Worm (Caenorhabditis elegans) whole organism, young adult: ENCODE measurements around the gene Y57E12B.4.
A peak's percentile ranks its signal among the peaks of the same experiment; 100 is the strongest.

Experiments used
- B0019.2 ChIP-seq: fragments of 200-800 bp; sonication (Bioruptor generic); conservative IDR thresholded peaks from 2 replicates; pipeline ENCODE4 v1.3.6; 2022; ENCODE audit warnings: missing genetic modification reagents, missing genetic modification characterization, missing compliant biosample characterization
- B0336.3 ChIP-seq: fragments of 200-800 bp; sonication (Bioruptor generic); IDR thresholded peaks from 2 replicates; pipeline ENCODE4 v1.3.6; 2022; ENCODE audit warnings: missing genetic modification characterization, missing compliant biosample characterization
- T26A5.8 ChIP-seq: sonication (generic microtip); optimal IDR thresholded peaks from 2 replicates; lab custom pipeline; 2016; ENCODE audit warnings: missing genetic modification characterization, missing compliant biosample characterization
- Y79H2A.3 ChIP-seq: fragments of 200-800 bp; sonication (Bioruptor generic); conservative IDR thresholded peaks from 2 replicates; pipeline ENCODE4 v1.3.6; 2022; ENCODE audit warnings: missing genetic modification reagents, missing genetic modification characterization, missing compliant biosample characterization
- Y95B8A.8 ChIP-seq: fragments of 200-800 bp; sonication (Bioruptor generic); IDR thresholded peaks from 2 replicates; pipeline ENCODE4 v1.3.6; 2022; ENCODE audit warnings: missing genetic modification reagents, missing genetic modification characterization, missing compliant biosample characterization
- attf-5 ChIP-seq: fragments of 200-800 bp; sonication (Bioruptor generic); optimal IDR thresholded peaks from 2 replicates; lab custom pipeline; 2018; ENCODE audit warnings: mild to moderate bottlenecking, missing genetic modification characterization, missing compliant biosample characterization
- bed-2 ChIP-seq: fragments of 200-800 bp; sonication (Bioruptor generic); IDR thresholded peaks from 2 replicates; pipeline ENCODE4 v1.3.6; 2022; ENCODE audit warnings: missing genetic modification reagents, missing genetic modification characterization, missing compliant biosample characterization
- ccch-3 ChIP-seq: fragments of 200-800 bp; sonication (Bioruptor generic); optimal IDR thresholded peaks from 2 replicates; lab custom pipeline; 2018; ENCODE audit warnings: mild to moderate bottlenecking, missing genetic modification characterization, missing compliant biosample characterization
- cebp-2 ChIP-seq: fragments of 200-800 bp; sonication (Bioruptor generic); IDR thresholded peaks from 2 replicates; pipeline ENCODE4 v1.3.6; 2022; ENCODE audit warnings: missing genetic modification characterization, missing compliant biosample characterization
- dpl-1 ChIP-seq: fragments of 150-350 bp; optimal IDR thresholded peaks from 2 replicates; lab custom pipeline; 2014; ENCODE audit warnings: missing biosample characterization, missing genetic modification reagents, missing genetic modification characterization
- ekl-4 ChIP-seq: fragments of 200-800 bp; sonication (Bioruptor generic); IDR thresholded peaks from 2 replicates; pipeline ENCODE4 v1.3.6; 2022; ENCODE audit warnings: missing genetic modification reagents, missing genetic modification characterization, missing compliant biosample characterization
- fkh-3 ChIP-seq: sonication (generic microtip); optimal IDR thresholded peaks from 2 replicates; lab custom pipeline; 2016; ENCODE audit warnings: mild to moderate bottlenecking, missing genetic modification characterization, missing compliant biosample characterization
- hlh-12 ChIP-seq: sonication (generic microtip); optimal IDR thresholded peaks from 2 replicates; lab custom pipeline; 2016; ENCODE audit warnings: missing genetic modification characterization, missing compliant biosample characterization
- lag-1 ChIP-seq: fragments of 200-800 bp; sonication (Bioruptor generic); IDR thresholded peaks from 2 replicates; pipeline ENCODE4 v1.3.6; 2022; ENCODE audit warnings: missing genetic modification reagents, missing genetic modification characterization, missing compliant biosample characterization
- lin-40 ChIP-seq: sonication (generic microtip); optimal IDR thresholded peaks from 2 replicates; lab custom pipeline; 2016; ENCODE audit warnings: missing genetic modification characterization, mild to moderate bottlenecking, missing compliant biosample characterization, missing genotype, missing genetic modification reagents
- lsy-27 ChIP-seq: sonication (generic microtip); optimal IDR thresholded peaks from 2 replicates; lab custom pipeline; 2017; ENCODE audit warnings: missing genetic modification characterization, mild to moderate bottlenecking, missing compliant biosample characterization, antibody characterized with exemption, missing genotype, borderline replicate concordance; ENCODE audit not compliant: insufficient read depth
- madf-8 ChIP-seq: fragments of 200-800 bp; sonication (Bioruptor generic); conservative IDR thresholded peaks from 2 replicates; pipeline ENCODE4 v1.3.6; 2022; ENCODE audit warnings: missing genetic modification reagents, missing genetic modification characterization, missing compliant biosample characterization
- mes-4 ChIP-seq: sonication (generic microtip); optimal IDR thresholded peaks from 2 replicates; lab custom pipeline; 2016; ENCODE audit warnings: missing genotype, missing genetic modification characterization, missing compliant biosample characterization
- nfya-2 ChIP-seq: fragments of 200-800 bp; sonication (Bioruptor generic); IDR thresholded peaks from 2 replicates; pipeline ENCODE4 v1.3.6; 2022; ENCODE audit warnings: missing genetic modification reagents, missing genetic modification characterization, missing compliant biosample characterization
- nhr-80 ChIP-seq: sonication (generic microtip); optimal IDR thresholded peaks from 2 replicates; lab custom pipeline; 2016; ENCODE audit warnings: missing genetic modification characterization, missing compliant biosample characterization
- nhr-90 ChIP-seq: sonication (generic microtip); optimal IDR thresholded peaks from 2 replicates; lab custom pipeline; 2016; ENCODE audit warnings: missing genotype, mild to moderate bottlenecking, missing genetic modification characterization, missing compliant biosample characterization
- pbrm-1 ChIP-seq: fragments of 200-800 bp; sonication (Bioruptor generic); IDR thresholded peaks from 2 replicates; pipeline ENCODE4 v1.3.6; 2022; ENCODE audit warnings: missing genetic modification reagents, missing genetic modification characterization, missing compliant biosample characterization
- rec-8 ChIP-seq, 2 experiments: sonication (generic microtip); optimal IDR thresholded peaks; 2 replicates each; lab custom pipeline; 2016; ENCODE audit warnings: mild to moderate bottlenecking in 2 of 2, missing genetic modification characterization in 2 of 2, missing genetic modification reagents in 2 of 2, missing genotype in 2 of 2, missing biosample characterization in 1 of 2, missing compliant biosample characterization in 1 of 2, moderate library complexity in 1 of 2
- snpc-3.4 ChIP-seq: sonication (generic microtip); optimal IDR thresholded peaks from 2 replicates; lab custom pipeline; 2017; ENCODE audit warnings: missing genetic modification characterization, mild to moderate bottlenecking, missing compliant biosample characterization, antibody characterized with exemption, moderate library complexity, missing genotype, missing genetic modification reagents
- tbp1 ChIP-seq: fragments of 200-800 bp; sonication (Bioruptor generic); optimal IDR thresholded peaks from 2 replicates; lab custom pipeline; 2018; ENCODE audit warnings: mild to moderate bottlenecking, missing genetic modification characterization, missing compliant biosample characterization
- unc-130 ChIP-seq: sonication (generic microtip); optimal IDR thresholded peaks from 2 replicates; lab custom pipeline; 2016; ENCODE audit warnings: missing genetic modification reagents, missing genetic modification characterization, missing compliant biosample characterization
- unc-62 ChIP-seq: fragments of 150-350 bp; optimal IDR thresholded peaks from 2 replicates; lab custom pipeline; 2014; ENCODE audit warnings: missing biosample characterization, missing genetic modification reagents, missing genetic modification characterization
- zfh-2 ChIP-seq: fragments of 200-800 bp; sonication (Bioruptor generic); conservative IDR thresholded peaks from 2 replicates; pipeline ENCODE4 v1.3.6; 2022; ENCODE audit warnings: missing genetic modification reagents, missing genetic modification characterization, missing compliant biosample characterization
- ztf-22 ChIP-seq: fragments of 200-800 bp; sonication (Bioruptor generic); optimal IDR thresholded peaks from 2 replicates; lab custom pipeline; 2018; ENCODE audit warnings: mild to moderate bottlenecking, missing genetic modification characterization, moderate library complexity, missing compliant biosample characterization
- ztf-25 ChIP-seq: fragments of 200-800 bp; sonication (Bioruptor generic); IDR thresholded peaks from 2 replicates; pipeline ENCODE4 v1.3.6; 2022; ENCODE audit warnings: missing genetic modification reagents, missing genetic modification characterization, missing compliant biosample characterization
- ztf-28 ChIP-seq: fragments of 200-800 bp; sonication (Bioruptor generic); IDR thresholded peaks from 2 replicates; pipeline ENCODE4 v1.3.6; 2022; ENCODE audit warnings: missing genetic modification reagents, missing genetic modification characterization, missing compliant biosample characterization
- ztf-6 ChIP-seq: fragments of 200-800 bp; sonication (Bioruptor generic); IDR thresholded peaks from 2 replicates; pipeline ENCODE4 v1.3.6; 2022; ENCODE audit warnings: missing genetic modification reagents, missing genetic modification characterization, missing compliant biosample characterization

The Y57E12B.4 gene

ce11 chrV:6917280-6917679 lies 30.1 kb downstream of the Y57E12B.4 start (continued):
- 0 out of 2 replicates have a peak, but pooled peaks have one; percentile 52 for TF ChIP-seq cebp-2 (GFP tag; lab: Robert Waterston, UW)

- TF ChIP-seq lsy-27 (tag; lab: Kevin White, UChicago) (no peak), ekl-4 (GFP tag; lab: Robert Waterston, UW) (no peak), hlh-12 (no peak), nfya-2 (GFP tag; lab: Robert Waterston, UW) (no peak), T26A5.8 (tag; lab: Kevin White, UChicago) (no peak), ztf-25 (GFP tag; lab: Robert Waterston, UW) (no peak), nhr-90 (tag; lab: Kevin White, UChicago) (no peak), ztf-6 (GFP tag; lab: Robert Waterston, UW) (no peak), snpc-3.4 (tag; lab: Kevin White, UChicago) (no peak), pbrm-1 (GFP tag; lab: Robert Waterston, UW) (no peak), B0019.2 (GFP tag; lab: Robert Waterston, UW) (no peak), dpl-1 (no peak), ztf-28 (GFP tag; lab: Robert Waterston, UW) (no peak), unc-130 (no peak), madf-8 (GFP tag; lab: Robert Waterston, UW) (no peak), mes-4 (tag; lab: Kevin White, UChicago) (no peak), ccch-3 (GFP tag; lab: Kevin White, UChicago) (no peak), B0336.3 (GFP tag; lab: Robert Waterston, UW) (no peak), bed-2 (GFP tag; lab: Robert Waterston, UW) (no peak), cebp-2 (GFP tag; lab: Robert Waterston, UW) (no peak)
Measured at ce11 chrV:6906435-6906834, 40.9 kb downstream of the Y57E12B.4 start.

ce11 chrV:6901943-6902549 lies 45.3 kb downstream of the Y57E12B.4 start:
- TF ChIP-seq attf-5 (GFP tag; lab: Kevin White, UChicago) (no peak), ztf-22 (GFP tag; lab: Kevin White, UChicago) (no peak), fkh-3 (no peak), zfh-2 (GFP tag; lab: Robert Waterston, UW) (no peak), madf-8 (GFP tag; lab: Robert Waterston, UW) (no peak), Y95B8A.8 (GFP tag; lab: Robert Waterston, UW) (no peak), unc-62 (no peak), lag-1 (GFP tag; lab: Robert Waterston, UW) (no peak), rec-8 (tag; optimal IDR thresholded peaks at IDR 0.05; lab: Kevin White, UChicago) (no peak), tbp1 (GFP tag; lab: Kevin White, UChicago) (no peak), lin-40 (no peak)

- TF ChIP-seq Y79H2A.3 (no peak), nhr-80 (peak; percentile 54)
Measured at ce11 chrV:6900814-6901592, 46.3 kb downstream of the Y57E12B.4 start.
